Worm (Caenorhabditis elegans) whole organism, L4 larva: ENCODE data around the gene srw-60.

ENCODE experiments used
- F49E8.2 ChIP-seq: sonication (generic microtip); optimal IDR thresholded peaks from 2 replicates; lab custom pipeline; 2016; ENCODE audit warnings: missing compliant biosample characterization, mild to moderate bottlenecking, missing genetic modification characterization, borderline replicate concordance
- T26A8.4 ChIP-seq: fragments of 200-800 bp; sonication (Bioruptor generic); IDR thresholded peaks from 2 replicates; pipeline ENCODE4 v1.3.6; 2022; ENCODE audit warnings: missing genetic modification characterization, missing compliant biosample characterization
- ZK337.2 ChIP-seq: fragments of 200-800 bp; sonication (Bioruptor generic); IDR thresholded peaks from 2 replicates; pipeline ENCODE4 v1.3.6; 2022; ENCODE audit warnings: missing genetic modification reagents, missing genetic modification characterization, missing compliant biosample characterization
- ZK546.5 ChIP-seq, 2 experiments: sonication (generic microtip); optimal IDR thresholded peaks; 2 replicates each; lab custom pipeline; 2017; ENCODE audit warnings: missing biosample characterization in 2 of 2, missing genetic modification characterization in 2 of 2
- aha-1 ChIP-seq: fragments of 150-350 bp; peaks from one replicate; lab custom pipeline; 2014; ENCODE audit warnings: missing biosample characterization, missing genetic modification characterization
- aly-2 ChIP-seq: sonication (generic microtip); optimal IDR thresholded peaks from 2 replicates; lab custom pipeline; 2018; ENCODE audit warnings: missing biosample characterization, missing genetic modification characterization
- ama-1 ChIP-seq: fragments of 150-350 bp; optimal IDR thresholded peaks from 2 replicates; lab custom pipeline; 2014; ENCODE audit warnings: inconsistent platforms, mixed read lengths
- ctbp-1 ChIP-seq: fragments of 200-800 bp; sonication (Bioruptor generic); IDR thresholded peaks from 2 replicates; pipeline ENCODE4 v1.3.6; 2022; ENCODE audit warnings: missing genetic modification reagents, missing genetic modification characterization, missing compliant biosample characterization
- daf-12 ChIP-seq: fragments of 150-350 bp; optimal IDR thresholded peaks from 2 replicates; lab custom pipeline; 2014; ENCODE audit warnings: missing biosample characterization, missing genetic modification reagents, missing genetic modification characterization
- daf-16 ChIP-seq, 3 experiments: sonication (generic microtip); optimal IDR thresholded peaks; 2 replicates each; lab custom pipeline; 2016 to 2017; ENCODE audit warnings: missing genetic modification characterization in 3 of 3, missing genetic modification reagents in 3 of 3, mild to moderate bottlenecking in 2 of 3, missing compliant biosample characterization in 2 of 3, missing biosample characterization in 1 of 3, moderate library complexity in 1 of 3
- daf-19 ChIP-seq: fragments of 200-800 bp; sonication (Bioruptor generic); conservative IDR thresholded peaks from 2 replicates; pipeline ENCODE4 v1.3.6; 2022; ENCODE audit warnings: missing genetic modification characterization, missing compliant biosample characterization
- dmd-6 ChIP-seq: fragments of 200-800 bp; sonication (Bioruptor generic); IDR thresholded peaks from 2 replicates; pipeline ENCODE4 v1.3.6; 2022; ENCODE audit warnings: missing genetic modification reagents, missing genetic modification characterization, missing compliant biosample characterization
- dmd-9 ChIP-seq: fragments of 200-800 bp; sonication (Bioruptor generic); IDR thresholded peaks from 2 replicates; pipeline ENCODE4 v1.3.6; 2022; ENCODE audit warnings: missing genetic modification reagents, missing genetic modification characterization, missing compliant biosample characterization
- hlh-30 ChIP-seq: sonication (generic microtip); optimal IDR thresholded peaks from 2 replicates; lab custom pipeline; 2017; ENCODE audit warnings: antibody characterized with exemption, mild to moderate bottlenecking, missing genetic modification characterization, missing compliant biosample characterization; ENCODE audit not compliant: insufficient read depth
- hmg-1.1 ChIP-seq: fragments of 200-800 bp; sonication (Bioruptor generic); IDR thresholded peaks from 2 replicates; pipeline ENCODE4 v1.3.6; 2022; ENCODE audit warnings: missing genetic modification reagents, missing genetic modification characterization, missing compliant biosample characterization
- lim-7 ChIP-seq: fragments of 200-800 bp; sonication (Bioruptor generic); IDR thresholded peaks from 2 replicates; pipeline ENCODE4 v1.3.6; 2022; ENCODE audit warnings: missing genetic modification characterization, missing compliant biosample characterization
- lin-1 ChIP-seq: fragments of 200-800 bp; sonication (Bioruptor generic); IDR thresholded peaks from 2 replicates; pipeline ENCODE4 v1.3.6; 2022; ENCODE audit warnings: missing genetic modification reagents, missing genetic modification characterization, missing compliant biosample characterization
- lin-29 ChIP-seq: fragments of 200-800 bp; sonication (Bioruptor generic); IDR thresholded peaks from 2 replicates; pipeline ENCODE4 v1.3.6; 2022; ENCODE audit warnings: missing genetic modification reagents, missing genetic modification characterization, missing compliant biosample characterization
- lin-38 ChIP-seq: fragments of 200-800 bp; sonication (Bioruptor generic); IDR thresholded peaks from 2 replicates; pipeline ENCODE4 v1.3.6; 2022; ENCODE audit warnings: missing genetic modification reagents, missing genetic modification characterization, missing compliant biosample characterization
- lsy-2 ChIP-seq, 2 experiments: fragments of 150-350 bp in 1 of 2; sonication (generic microtip) in 1 of 2; optimal IDR thresholded peaks; 2 replicates each; lab custom pipeline; 2014 to 2017; ENCODE audit warnings: missing biosample characterization in 2 of 2, missing genetic modification characterization in 2 of 2
- madf-5 ChIP-seq, 2 experiments: fragments of 200-800 bp; sonication (Bioruptor generic); IDR thresholded peaks; 2 replicates each; pipeline ENCODE4 v1.3.6; 2022; ENCODE audit warnings: missing compliant biosample characterization in 2 of 2, missing genetic modification characterization in 2 of 2
- nhr-102 ChIP-seq: sonication (generic microtip); optimal IDR thresholded peaks from 2 replicates; lab custom pipeline; 2016; ENCODE audit warnings: mild to moderate bottlenecking, missing genetic modification characterization, moderate library complexity, missing compliant biosample characterization
- nhr-237 ChIP-seq: sonication (generic microtip); optimal IDR thresholded peaks from 2 replicates; lab custom pipeline; 2017; ENCODE audit warnings: missing biosample characterization, missing genetic modification characterization
- nhr-28 ChIP-seq: fragments of 150-350 bp; optimal IDR thresholded peaks from 2 replicates; lab custom pipeline; 2014; ENCODE audit warnings: missing biosample characterization, missing genetic modification characterization
- nhr-41 ChIP-seq: fragments of 200-800 bp; sonication (Bioruptor generic); IDR thresholded peaks from 2 replicates; pipeline ENCODE4 v1.3.6; 2022; ENCODE audit warnings: missing genetic modification reagents, missing genetic modification characterization, missing compliant biosample characterization
- nhr-76 ChIP-seq: fragments of 150-350 bp; optimal IDR thresholded peaks from 2 replicates; lab custom pipeline; 2014; ENCODE audit warnings: missing biosample characterization, missing genetic modification characterization
- pqm-1 ChIP-seq: sonication (generic microtip); optimal IDR thresholded peaks from 2 replicates; lab custom pipeline; 2017; ENCODE audit warnings: missing biosample characterization, missing genetic modification characterization
- set-16 ChIP-seq: fragments of 200-800 bp; sonication (Bioruptor generic); IDR thresholded peaks from 2 replicates; pipeline ENCODE4 v1.3.6; 2022; ENCODE audit warnings: missing genetic modification reagents, missing genetic modification characterization, missing compliant biosample characterization
- skn-1 ChIP-seq: fragments of 150-350 bp; optimal IDR thresholded peaks from 2 replicates; lab custom pipeline; 2014; ENCODE audit warnings: missing biosample characterization, missing genetic modification characterization
- spr-3 ChIP-seq: fragments of 200-800 bp; sonication (Bioruptor generic); optimal IDR thresholded peaks from 2 replicates; lab custom pipeline; 2018; ENCODE audit warnings: mild to moderate bottlenecking, missing genetic modification characterization, missing compliant biosample characterization
- unc-130 ChIP-seq: sonication (generic microtip); optimal IDR thresholded peaks from 2 replicates; lab custom pipeline; 2016; ENCODE audit warnings: missing genetic modification reagents, missing genetic modification characterization, missing compliant biosample characterization
- unc-39 ChIP-seq: sonication (generic microtip); optimal IDR thresholded peaks from 2 replicates; lab custom pipeline; 2017; ENCODE audit warnings: missing biosample characterization, missing genetic modification characterization
- unc-62 ChIP-seq, 3 experiments: fragments of 150-350 bp in 1 of 3; sonication (generic microtip); optimal IDR thresholded peaks in 2 of 3; peaks in 1 of 3; 1 replicate in 1 of 3; 2 replicates in 2 of 3; lab custom pipeline; 2014 to 2017; ENCODE audit warnings: missing biosample characterization in 3 of 3, missing genetic modification characterization in 3 of 3, missing genetic modification reagents in 3 of 3, missing genotype in 1 of 3
- zag-1 ChIP-seq: fragments of 150-350 bp; optimal IDR thresholded peaks from 2 replicates; lab custom pipeline; 2014; ENCODE audit warnings: missing biosample characterization, missing genetic modification characterization

srw-60 gene

DNA sequence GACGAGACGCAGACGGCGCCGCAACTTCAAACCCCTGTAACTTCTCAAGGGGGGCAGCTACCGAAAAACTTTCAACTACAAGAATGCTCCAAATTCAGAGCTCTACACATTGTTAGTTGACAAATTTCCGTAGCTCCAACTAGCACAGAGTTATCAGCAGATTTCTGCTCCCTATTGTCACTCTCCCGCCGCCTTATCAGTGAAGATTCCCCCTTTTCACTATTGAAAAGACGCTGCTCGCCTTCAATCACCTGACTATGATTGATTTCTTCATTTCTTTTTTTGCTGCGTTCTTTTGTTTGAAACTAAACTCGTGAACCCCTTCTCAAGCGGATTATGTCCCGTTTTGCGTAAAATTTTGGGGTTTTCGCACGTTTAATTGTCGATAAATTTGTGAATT, 36.0 kb upstream of the srw-60 start (continued):
- TF ChIP-seq nhr-41 (GFP tag; lab: Robert Waterston, UW): no peak
- TF ChIP-seq pqm-1: peak; percentile 41
- TF ChIP-seq unc-130 (GFP tag; lab: Kevin White, UChicago): no peak
- peak; percentile 45 for TF ChIP-seq hlh-30 (tag; lab: Kevin White, UChicago)
- TF ChIP-seq madf-5 (GFP tag; IDR thresholded peaks at IDR 0.05; lab: Robert Waterston, UW): no peak
- TF ChIP-seq zag-1 (tag; lab: Kevin White, UChicago): no peak
- TF ChIP-seq F49E8.2 (tag; lab: Kevin White, UChicago): no peak
- no peak for TF ChIP-seq nhr-237
- peak; percentile 17 for TF ChIP-seq nhr-28 (tag; lab: Kevin White, UChicago)
- TF ChIP-seq daf-12 (tag; lab: Kevin White, UChicago): no peak
- TF ChIP-seq daf-19 (GFP tag; lab: Robert Waterston, UW): no peak
- TF ChIP-seq ZK546.5 (tag; optimal IDR thresholded peaks at IDR 0.05; lab: Kevin White, UChicago): no peak
- no peak for TF ChIP-seq skn-1
- no peak for TF ChIP-seq ama-1 (lab: Kevin White, UChicago)
- TF ChIP-seq lsy-2 (tag; optimal IDR thresholded peaks at IDR 0.05; lab: Kevin White, UChicago): no peak
- no peak for TF ChIP-seq spr-3 (GFP tag; lab: Kevin White, UChicago)
- TF ChIP-seq lin-29 (GFP tag; lab: Robert Waterston, UW): no peak

DNA sequence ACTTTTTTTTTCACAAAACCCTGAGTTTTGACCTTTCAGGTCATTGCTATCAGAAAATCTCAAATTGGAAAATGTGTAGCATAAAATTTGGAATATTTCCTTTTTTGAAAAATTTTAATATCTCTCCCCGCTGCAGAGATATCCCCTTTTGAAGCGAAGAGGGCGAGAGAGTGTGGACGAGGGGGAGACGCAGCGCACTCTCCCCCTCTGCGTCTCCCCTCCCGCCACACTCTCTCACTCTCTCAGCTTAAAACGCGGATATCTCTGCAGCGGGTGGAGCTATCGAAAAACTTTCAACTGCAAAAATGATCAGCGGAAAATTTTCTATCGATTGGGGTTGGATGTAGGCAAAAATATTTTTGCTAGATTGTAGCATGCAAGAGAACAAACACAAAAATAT, 35.6 kb upstream of the srw-60 start:
- no peak for TF ChIP-seq hmg-1.1
- TF ChIP-seq nhr-102 (tag; lab: Kevin White, UChicago): no peak
- TF ChIP-seq set-16 (GFP tag; lab: Robert Waterston, UW): peak; percentile 55
- no peak for TF ChIP-seq ctbp-1
- no peak for TF ChIP-seq lim-7 (GFP tag; lab: Robert Waterston, UW)
- no peak for TF ChIP-seq unc-130 (GFP tag; lab: Kevin White, UChicago)
- 0 out of 2 replicates have a peak, but pooled peaks have one; percentile 2 for TF ChIP-seq lin-1
- no peak for TF ChIP-seq dmd-9 (GFP tag; lab: Robert Waterston, UW)
- no peak for TF ChIP-seq aly-2
- TF ChIP-seq nhr-237: no peak
- no peak for TF ChIP-seq T26A8.4 (GFP tag; lab: Robert Waterston, UW)
- TF ChIP-seq ZK337.2 (GFP tag; lab: Robert Waterston, UW): no peak
- TF ChIP-seq nhr-76 (tag; lab: Kevin White, UChicago): no peak
- no peak for TF ChIP-seq unc-62 (GFP tag; optimal IDR thresholded peaks at IDR 0.05 in 1 of 2; lab: Kevin White, UChicago)
- no peak for TF ChIP-seq unc-62 (tag; optimal IDR thresholded peaks at IDR 0.05; lab: Kevin White, UChicago)
- TF ChIP-seq lin-38 (GFP tag; lab: Robert Waterston, UW): 0 out of 2 replicates have a peak, but pooled peaks have one; percentile 23
- no peak for TF ChIP-seq skn-1

DNA sequence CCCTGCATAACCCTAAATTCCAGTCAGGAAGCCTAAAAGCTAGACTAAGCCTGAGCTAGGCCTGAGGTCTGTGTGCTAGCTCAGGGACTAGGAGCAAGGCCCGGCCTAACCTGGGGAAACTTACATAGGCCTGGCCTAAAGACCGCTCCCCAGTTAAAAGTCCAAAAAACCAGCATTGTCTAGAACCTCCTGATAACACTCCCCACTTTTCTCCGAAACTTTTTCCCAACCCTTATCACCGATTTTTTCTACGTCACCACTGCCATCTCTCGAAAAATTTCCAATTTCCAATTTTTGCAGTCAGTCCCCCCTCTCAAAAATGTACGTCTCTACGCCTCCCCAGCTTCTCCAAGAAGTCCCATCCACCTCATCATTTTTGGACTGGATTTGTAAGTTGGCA, 34.8 kb upstream of the srw-60 start, which contains the start of gene ZK355.2:
Gene ZK355.2, plus strand, starts transcription at position 301 of the 400 bp plus-strand sequence.
- TF ChIP-seq lsy-2 (tag; optimal IDR thresholded peaks at IDR 0.05; lab: Kevin White, UChicago) (no peak), unc-39 (tag; lab: Kevin White, UChicago) (no peak), daf-16 (GFP tag; optimal IDR thresholded peaks at IDR 0.05; lab: Kevin White, UChicago) (no peak), daf-16 (tag; optimal IDR thresholded peaks at IDR 0.05; lab: Kevin White, UChicago) (peak; percentile 8), dmd-6 (GFP tag; lab: Robert Waterston, UW) (peak; percentile 34; the same call in 1 of the 2 replicates), pqm-1 (peak; percentile 5), zag-1 (tag; lab: Kevin White, UChicago) (no peak)
- TF ChIP-seq, all 104 proteins: peak for 3

DNA sequence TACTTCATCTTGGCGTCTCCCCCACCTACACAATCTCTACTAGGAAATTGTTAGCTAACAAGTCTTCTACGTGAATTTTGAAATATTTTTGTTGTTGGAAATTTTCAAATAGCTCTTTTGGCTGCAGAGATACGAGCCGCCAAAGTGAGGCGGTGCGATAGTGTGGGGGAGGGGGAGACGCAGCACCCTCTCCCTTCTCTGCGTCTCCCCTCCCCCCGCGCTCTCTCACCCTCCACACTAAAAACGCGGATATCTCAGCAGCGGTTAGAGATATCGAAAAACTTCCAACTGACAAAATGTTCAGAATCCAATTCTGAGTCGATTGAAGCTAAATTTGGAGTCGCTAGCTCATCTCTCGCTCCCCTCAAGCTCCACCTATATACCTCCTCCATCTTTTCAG, 33.4 kb upstream of the srw-60 start:
- peak; percentile 69 for TF ChIP-seq set-16 (GFP tag; lab: Robert Waterston, UW)
- peak; percentile 13 for TF ChIP-seq aha-1
- TF ChIP-seq ZK337.2 (GFP tag; lab: Robert Waterston, UW): no peak
- TF ChIP-seq, all 104 proteins: peak for 2
